Worm (Caenorhabditis elegans) whole organism, L4 larva: ENCODE data around the gene Y57G11C.1147.
A peak's percentile ranks its signal among the peaks of the same experiment; 100 is the strongest.

ENCODE experiments used
- F26F4.8 ChIP-seq: fragments of 200-800 bp; sonication (Bioruptor generic); conservative IDR thresholded peaks from 2 replicates; pipeline ENCODE4 v1.3.6; 2022; ENCODE audit warnings: missing genetic modification characterization, missing compliant biosample characterization
- F37D6.2 ChIP-seq: sonication (generic microtip); optimal IDR thresholded peaks from 2 replicates; lab custom pipeline; 2016; ENCODE audit warnings: mild to moderate bottlenecking, missing genetic modification characterization, missing compliant biosample characterization
- F49E8.2 ChIP-seq: sonication (generic microtip); optimal IDR thresholded peaks from 2 replicates; lab custom pipeline; 2016; ENCODE audit warnings: missing compliant biosample characterization, mild to moderate bottlenecking, missing genetic modification characterization, borderline replicate concordance
- R02D3.7 ChIP-seq: fragments of 150-350 bp; sonication (generic microtip); optimal IDR thresholded peaks from 3 replicates; lab custom pipeline; 2014; ENCODE audit warnings: missing biosample characterization, missing genetic modification characterization
- ZK337.2 ChIP-seq: fragments of 200-800 bp; sonication (Bioruptor generic); IDR thresholded peaks from 2 replicates; pipeline ENCODE4 v1.3.6; 2022; ENCODE audit warnings: missing genetic modification reagents, missing genetic modification characterization, missing compliant biosample characterization
- ZK546.5 ChIP-seq, 2 experiments: sonication (generic microtip); optimal IDR thresholded peaks; 2 replicates each; lab custom pipeline; 2017; ENCODE audit warnings: missing biosample characterization in 2 of 2, missing genetic modification characterization in 2 of 2
- ama-1 ChIP-seq: fragments of 150-350 bp; optimal IDR thresholded peaks from 2 replicates; lab custom pipeline; 2014; ENCODE audit warnings: inconsistent platforms, mixed read lengths
- arid-1 ChIP-seq: fragments of 200-800 bp; sonication (Bioruptor generic); conservative IDR thresholded peaks from 2 replicates; pipeline ENCODE4 v1.3.6; 2022; ENCODE audit warnings: missing genetic modification reagents, missing genetic modification characterization, missing compliant biosample characterization
- ceh-20 ChIP-seq: fragments of 200-800 bp; sonication (Bioruptor generic); IDR thresholded peaks from 2 replicates; pipeline ENCODE4 v1.3.6; 2022; ENCODE audit warnings: missing genetic modification reagents, missing genetic modification characterization, missing compliant biosample characterization
- ceh-44 ChIP-seq: fragments of 200-800 bp; sonication (Bioruptor generic); IDR thresholded peaks from 2 replicates; pipeline ENCODE4 v1.3.6; 2022; ENCODE audit warnings: missing genetic modification reagents, missing genetic modification characterization, missing compliant biosample characterization
- ceh-82 ChIP-seq: sonication (generic microtip); optimal IDR thresholded peaks from 2 replicates; lab custom pipeline; 2017; ENCODE audit warnings: missing biosample characterization, missing genetic modification characterization
- ces-1 ChIP-seq: fragments of 150-350 bp; sonication (generic microtip); optimal IDR thresholded peaks from 4 replicates; lab custom pipeline; 2014; ENCODE audit warnings: missing biosample characterization, missing genetic modification reagents, missing genetic modification characterization
- cey-2 ChIP-seq: sonication (generic microtip); optimal IDR thresholded peaks from 3 replicates; lab custom pipeline; 2017; ENCODE audit warnings: missing genetic modification characterization, mild to moderate bottlenecking, missing compliant biosample characterization, antibody characterized with exemption, borderline replicate concordance; ENCODE audit not compliant: insufficient read depth
- ctbp-1 ChIP-seq: fragments of 200-800 bp; sonication (Bioruptor generic); IDR thresholded peaks from 2 replicates; pipeline ENCODE4 v1.3.6; 2022; ENCODE audit warnings: missing genetic modification reagents, missing genetic modification characterization, missing compliant biosample characterization
- daf-12 ChIP-seq: fragments of 150-350 bp; optimal IDR thresholded peaks from 2 replicates; lab custom pipeline; 2014; ENCODE audit warnings: missing biosample characterization, missing genetic modification reagents, missing genetic modification characterization
- daf-16 ChIP-seq, 3 experiments: sonication (generic microtip); optimal IDR thresholded peaks; 2 replicates each; lab custom pipeline; 2016 to 2017; ENCODE audit warnings: missing genetic modification characterization in 3 of 3, missing genetic modification reagents in 3 of 3, mild to moderate bottlenecking in 2 of 3, missing compliant biosample characterization in 2 of 3, missing biosample characterization in 1 of 3, moderate library complexity in 1 of 3
- daf-19 ChIP-seq: fragments of 200-800 bp; sonication (Bioruptor generic); conservative IDR thresholded peaks from 2 replicates; pipeline ENCODE4 v1.3.6; 2022; ENCODE audit warnings: missing genetic modification characterization, missing compliant biosample characterization
- dmd-6 ChIP-seq: fragments of 200-800 bp; sonication (Bioruptor generic); IDR thresholded peaks from 2 replicates; pipeline ENCODE4 v1.3.6; 2022; ENCODE audit warnings: missing genetic modification reagents, missing genetic modification characterization, missing compliant biosample characterization
- dmd-9 ChIP-seq: fragments of 200-800 bp; sonication (Bioruptor generic); IDR thresholded peaks from 2 replicates; pipeline ENCODE4 v1.3.6; 2022; ENCODE audit warnings: missing genetic modification reagents, missing genetic modification characterization, missing compliant biosample characterization
- dve-1 ChIP-seq: sonication (generic microtip); optimal IDR thresholded peaks from 2 replicates; lab custom pipeline; 2017; ENCODE audit warnings: antibody characterized with exemption, mild to moderate bottlenecking, missing genetic modification characterization, missing compliant biosample characterization; ENCODE audit not compliant: insufficient read depth
- fkh-10 ChIP-seq: fragments of 150-350 bp; optimal IDR thresholded peaks from 2 replicates; lab custom pipeline; 2014; ENCODE audit warnings: missing biosample characterization, missing genetic modification reagents, missing genetic modification characterization
- hif-1 ChIP-seq, 2 experiments: sonication (generic microtip); optimal IDR thresholded peaks; 2 replicates each; lab custom pipeline; 2016 to 2017; ENCODE audit warnings: missing compliant biosample characterization in 2 of 2, missing genetic modification characterization in 2 of 2, missing genetic modification reagents in 2 of 2, missing genotype in 2 of 2, mild to moderate bottlenecking in 1 of 2
- hlh-11 ChIP-seq: fragments of 200-800 bp; sonication (Bioruptor generic); optimal IDR thresholded peaks from 2 replicates; lab custom pipeline; 2018; ENCODE audit warnings: mild to moderate bottlenecking, missing genetic modification characterization, missing compliant biosample characterization
- hmg-1.1 ChIP-seq: fragments of 200-800 bp; sonication (Bioruptor generic); IDR thresholded peaks from 2 replicates; pipeline ENCODE4 v1.3.6; 2022; ENCODE audit warnings: missing genetic modification reagents, missing genetic modification characterization, missing compliant biosample characterization
- jun-1 ChIP-seq: fragments of 150-350 bp; optimal IDR thresholded peaks from 2 replicates; lab custom pipeline; 2014; ENCODE audit warnings: missing biosample characterization, missing genetic modification reagents, missing genetic modification characterization
- lin-38 ChIP-seq: fragments of 200-800 bp; sonication (Bioruptor generic); IDR thresholded peaks from 2 replicates; pipeline ENCODE4 v1.3.6; 2022; ENCODE audit warnings: missing genetic modification reagents, missing genetic modification characterization, missing compliant biosample characterization
- lin-39 ChIP-seq: fragments of 150-350 bp; optimal IDR thresholded peaks from 2 replicates; lab custom pipeline; 2014; ENCODE audit warnings: missing biosample characterization, missing genetic modification reagents, missing genetic modification characterization
- lir-3 ChIP-seq: sonication (generic microtip); optimal IDR thresholded peaks from 2 replicates; lab custom pipeline; 2016; ENCODE audit warnings: mild to moderate bottlenecking, missing genetic modification characterization, missing compliant biosample characterization
- madf-5 ChIP-seq, 2 experiments: fragments of 200-800 bp; sonication (Bioruptor generic); IDR thresholded peaks; 2 replicates each; pipeline ENCODE4 v1.3.6; 2022; ENCODE audit warnings: missing compliant biosample characterization in 2 of 2, missing genetic modification characterization in 2 of 2
- madf-9 ChIP-seq: fragments of 200-800 bp; sonication (Bioruptor generic); conservative IDR thresholded peaks from 2 replicates; pipeline ENCODE4 v1.3.6; 2022; ENCODE audit warnings: missing genetic modification reagents, missing genetic modification characterization, missing compliant biosample characterization
- mdl-1 ChIP-seq, 2 experiments: fragments of 150-350 bp in 1 of 2; sonication (generic microtip) in 1 of 2; optimal IDR thresholded peaks; 2 replicates each; lab custom pipeline; 2014 to 2017; ENCODE audit warnings: missing biosample characterization in 2 of 2, missing genetic modification characterization in 2 of 2
- mxl-3 ChIP-seq: fragments of 200-800 bp; sonication (Bioruptor generic); optimal IDR thresholded peaks from 2 replicates; lab custom pipeline; 2018; ENCODE audit warnings: mild to moderate bottlenecking, missing genetic modification characterization, missing compliant biosample characterization
- nhr-10 ChIP-seq: fragments of 150-350 bp; optimal IDR thresholded peaks from 2 replicates; lab custom pipeline; 2014; ENCODE audit warnings: missing biosample characterization, missing genetic modification characterization
- nhr-102 ChIP-seq: sonication (generic microtip); optimal IDR thresholded peaks from 2 replicates; lab custom pipeline; 2016; ENCODE audit warnings: mild to moderate bottlenecking, missing genetic modification characterization, moderate library complexity, missing compliant biosample characterization
- nhr-11 ChIP-seq: fragments of 150-350 bp; optimal IDR thresholded peaks from 2 replicates; lab custom pipeline; 2014; ENCODE audit warnings: missing biosample characterization, missing genetic modification characterization
- nhr-25 ChIP-seq: sonication (generic microtip); optimal IDR thresholded peaks from 2 replicates; lab custom pipeline; 2017; ENCODE audit warnings: missing genetic modification characterization, mild to moderate bottlenecking, missing compliant biosample characterization, antibody characterized with exemption, moderate library complexity, borderline replicate concordance; ENCODE audit not compliant: insufficient read depth
- nhr-28 ChIP-seq: fragments of 150-350 bp; optimal IDR thresholded peaks from 2 replicates; lab custom pipeline; 2014; ENCODE audit warnings: missing biosample characterization, missing genetic modification characterization
- nhr-42 ChIP-seq: fragments of 200-800 bp; sonication (Bioruptor generic); IDR thresholded peaks from 2 replicates; pipeline ENCODE4 v1.3.6; 2022; ENCODE audit warnings: missing genetic modification characterization, missing compliant biosample characterization
- nhr-48 ChIP-seq: sonication (generic microtip); optimal IDR thresholded peaks from 2 replicates; lab custom pipeline; 2016; ENCODE audit warnings: mild to moderate bottlenecking, missing genetic modification characterization, missing compliant biosample characterization
- pha-4 ChIP-seq, 2 experiments: fragments of 150-350 bp in 1 of 2; fragments of 200-800 bp in 1 of 2; sonication (Bioruptor generic) in 1 of 2; IDR thresholded peaks in 1 of 2; optimal IDR thresholded peaks in 1 of 2; 2 replicates each; pipeline versions ENCODE4 v1.3.6 to Lab custom; 2014 to 2022; ENCODE audit warnings: missing genetic modification characterization in 2 of 2, missing genetic modification reagents in 2 of 2, missing biosample characterization in 1 of 2, missing compliant biosample characterization in 1 of 2
- php-3 ChIP-seq: fragments of 200-800 bp; sonication (Bioruptor generic); IDR thresholded peaks from 2 replicates; pipeline ENCODE4 v1.3.6; 2022; ENCODE audit warnings: missing genetic modification reagents, missing genetic modification characterization, missing compliant biosample characterization
- set-16 ChIP-seq: fragments of 200-800 bp; sonication (Bioruptor generic); IDR thresholded peaks from 2 replicates; pipeline ENCODE4 v1.3.6; 2022; ENCODE audit warnings: missing genetic modification reagents, missing genetic modification characterization, missing compliant biosample characterization
- skn-1 ChIP-seq: fragments of 150-350 bp; optimal IDR thresholded peaks from 2 replicates; lab custom pipeline; 2014; ENCODE audit warnings: missing biosample characterization, missing genetic modification characterization
- snpc-1.2 ChIP-seq: fragments of 200-800 bp; sonication (Bioruptor generic); IDR thresholded peaks from 2 replicates; pipeline ENCODE4 v1.3.6; 2022; ENCODE audit warnings: missing genetic modification reagents, missing genetic modification characterization, missing compliant biosample characterization
- tag-97 ChIP-seq: fragments of 200-800 bp; sonication (Bioruptor generic); IDR thresholded peaks from 2 replicates; pipeline ENCODE4 v1.3.6; 2022; ENCODE audit warnings: missing genetic modification characterization, missing compliant biosample characterization
- tra-1 ChIP-seq: fragments of 200-800 bp; sonication (Bioruptor generic); IDR thresholded peaks from 2 replicates; pipeline ENCODE4 v1.3.6; 2022; ENCODE audit warnings: missing genetic modification reagents, missing genetic modification characterization, missing compliant biosample characterization
- unc-130 ChIP-seq: sonication (generic microtip); optimal IDR thresholded peaks from 2 replicates; lab custom pipeline; 2016; ENCODE audit warnings: missing genetic modification reagents, missing genetic modification characterization, missing compliant biosample characterization
- unc-39 ChIP-seq: sonication (generic microtip); optimal IDR thresholded peaks from 2 replicates; lab custom pipeline; 2017; ENCODE audit warnings: missing biosample characterization, missing genetic modification characterization
- zfp-2 ChIP-seq: sonication (generic microtip); optimal IDR thresholded peaks from 2 replicates; lab custom pipeline; 2016; ENCODE audit warnings: mild to moderate bottlenecking, missing genetic modification characterization, missing compliant biosample characterization

Y57G11C.1147 gene

DNA sequence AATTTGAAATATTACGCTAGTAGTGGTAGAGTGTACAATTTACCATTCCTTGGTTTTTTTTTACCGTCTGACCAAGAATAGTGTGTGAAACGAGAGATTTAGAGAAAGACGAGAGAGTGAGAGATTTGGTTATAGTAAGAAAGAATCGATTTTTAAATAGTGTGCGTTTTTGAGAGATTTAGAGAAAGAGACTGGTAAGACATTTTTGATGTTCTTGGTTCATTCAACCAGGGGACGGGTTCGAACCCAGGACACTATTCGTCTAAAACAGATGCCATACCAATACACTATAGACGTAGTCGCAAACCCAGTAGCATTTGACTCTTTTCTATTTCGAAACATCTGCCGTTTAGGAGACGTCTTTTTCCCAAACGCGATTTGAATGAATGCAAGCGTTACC is 40.8 kb upstream of the Y57G11C.1147 start (continued):
- no peak; the same call in 1 of the 2 replicates for TF ChIP-seq lin-38 (GFP tag; lab: Robert Waterston, UW)
- 0 out of 4 replicates have a peak, but pooled peaks of 1 of the 2 experiments have one; percentile 19 for TF ChIP-seq madf-5 (GFP tag; IDR thresholded peaks at IDR 0.05; lab: Robert Waterston, UW)
- no peak for TF ChIP-seq unc-39 (tag; lab: Kevin White, UChicago)
- no peak for TF ChIP-seq skn-1
- no peak for TF ChIP-seq mxl-3 (GFP tag; lab: Kevin White, UChicago)
- peak; percentile 64 for TF ChIP-seq nhr-48
- TF ChIP-seq ceh-44 (GFP tag; lab: Robert Waterston, UW), result no peak
- peak; percentile 18 for TF ChIP-seq fkh-10 (GFP tag; lab: Kevin White, UChicago)
- no peak for TF ChIP-seq jun-1
- TF ChIP-seq ZK546.5 (tag; optimal IDR thresholded peaks at IDR 0.05; lab: Kevin White, UChicago), result no peak
- no peak for TF ChIP-seq daf-12 (tag; lab: Kevin White, UChicago)
- TF ChIP-seq F37D6.2 (tag; lab: Kevin White, UChicago), result peak; percentile 62
- TF ChIP-seq nhr-10 (tag; lab: Kevin White, UChicago), result no peak
- no peak for TF ChIP-seq R02D3.7
- TF ChIP-seq hmg-1.1 (GFP tag; lab: Robert Waterston, UW), result peak; percentile 93
- TF ChIP-seq nhr-42, result no peak
- no peak; the same call in 1 of the 2 replicates for TF ChIP-seq dmd-6 (GFP tag; lab: Robert Waterston, UW)
- peak; percentile 89 for TF ChIP-seq nhr-102 (tag; lab: Kevin White, UChicago)
- TF ChIP-seq php-3 (GFP tag; lab: Robert Waterston, UW), result peak; percentile 87
- peak; percentile 82; the same call in 1 of the 2 replicates for TF ChIP-seq arid-1 (GFP tag; lab: Robert Waterston, UW)
- peak; percentile 20 for TF ChIP-seq unc-130 (GFP tag; lab: Kevin White, UChicago)
- TF ChIP-seq mdl-1 (tag; optimal IDR thresholded peaks at IDR 0.05; lab: Kevin White, UChicago), result no peak
- peak; percentile 91 for TF ChIP-seq ctbp-1 (GFP tag; lab: Robert Waterston, UW)
- TF ChIP-seq dmd-9, result no peak
- TF ChIP-seq hlh-11 (tag; lab: Kevin White, UChicago), result no peak
- TF ChIP-seq nhr-11 (tag; lab: Kevin White, UChicago), result peak; percentile 30
- TF ChIP-seq tag-97, result no peak
- no peak for TF ChIP-seq ces-1
- TF ChIP-seq daf-16 (GFP tag; optimal IDR thresholded peaks at IDR 0.05; lab: Kevin White, UChicago), result peak; percentile 64 to 82
- TF ChIP-seq daf-16 (tag; optimal IDR thresholded peaks at IDR 0.05; lab: Kevin White, UChicago), result peak; percentile 52
- no peak for TF ChIP-seq ceh-82 (tag; lab: Kevin White, UChicago)
- TF ChIP-seq snpc-1.2, result peak; percentile 99
- TF ChIP-seq hif-1 (tag; optimal IDR thresholded peaks at IDR 0.05; lab: Kevin White, UChicago), result peak; percentile 32 to 51
- peak; percentile 90 for TF ChIP-seq daf-19
- no peak for TF ChIP-seq set-16 (GFP tag; lab: Robert Waterston, UW)
- peak; percentile 79 for TF ChIP-seq F49E8.2
- TF ChIP-seq pha-4 (GFP tag; IDR thresholded peaks at IDR 0.05; lab: Robert Waterston, UW), result no peak; the same call in none of the 2 replicates
- no peak for TF ChIP-seq pha-4 (tag; optimal IDR thresholded peaks at IDR 0.05; lab: Kevin White, UChicago)
- peak; percentile 65 for TF ChIP-seq madf-9 (GFP tag; lab: Robert Waterston, UW)
- peak; percentile 42 for TF ChIP-seq nhr-28 (tag; lab: Kevin White, UChicago)
- peak; percentile 72 for TF ChIP-seq cey-2 (tag; lab: Kevin White, UChicago)
- no peak for TF ChIP-seq ZK337.2 (GFP tag; lab: Robert Waterston, UW)
- TF ChIP-seq zfp-2 (tag; lab: Kevin White, UChicago), result peak; percentile 34
- no peak for TF ChIP-seq F26F4.8
- no peak for TF ChIP-seq lin-39 (tag; lab: Kevin White, UChicago)
- TF ChIP-seq lir-3 (tag; lab: Kevin White, UChicago), result peak; percentile 84
- TF ChIP-seq nhr-25 (tag; lab: Kevin White, UChicago), result peak; percentile 90
- peak; percentile 85 for TF ChIP-seq ceh-20 (GFP tag; lab: Robert Waterston, UW)
- TF ChIP-seq dve-1 (tag; lab: Kevin White, UChicago), result peak; percentile 87
- TF ChIP-seq tra-1 (GFP tag; lab: Robert Waterston, UW), result no peak
- no peak for TF ChIP-seq ama-1
